Worm (Caenorhabditis elegans) whole organism, young adult: ENCODE data around the gene idpp-6.

ENCODE experiments used
- C06A6.2 ChIP-seq: fragments of 200-800 bp; sonication (Bioruptor generic); conservative IDR thresholded peaks from 2 replicates; pipeline ENCODE4 v1.3.6; 2022; ENCODE audit warnings: missing genetic modification characterization, missing compliant biosample characterization
- F10E7.11 ChIP-seq: sonication (generic microtip); optimal IDR thresholded peaks from 2 replicates; lab custom pipeline; 2017; ENCODE audit warnings: mild to moderate bottlenecking, missing genetic modification characterization, moderate library complexity, missing compliant biosample characterization
- F37B4.10 ChIP-seq: fragments of 200-800 bp; sonication (Bioruptor generic); IDR thresholded peaks from 2 replicates; pipeline ENCODE4 v1.3.6; 2022; ENCODE audit warnings: missing genetic modification characterization, missing compliant biosample characterization
- ZK185.1 ChIP-seq: sonication (generic microtip); optimal IDR thresholded peaks from 2 replicates; lab custom pipeline; 2016; ENCODE audit warnings: mild to moderate bottlenecking, missing genetic modification characterization, missing compliant biosample characterization; ENCODE audit not compliant: poor library complexity, severe bottlenecking
- egrh-3 ChIP-seq: fragments of 200-800 bp; sonication (Bioruptor generic); IDR thresholded peaks from 2 replicates; pipeline ENCODE4 v1.3.6; 2022; ENCODE audit warnings: missing genetic modification reagents, missing genetic modification characterization, missing compliant biosample characterization
- ekl-4 ChIP-seq: fragments of 200-800 bp; sonication (Bioruptor generic); IDR thresholded peaks from 2 replicates; pipeline ENCODE4 v1.3.6; 2022; ENCODE audit warnings: missing genetic modification reagents, missing genetic modification characterization, missing compliant biosample characterization
- him-1 ChIP-seq: sonication (generic microtip); optimal IDR thresholded peaks from 2 replicates; lab custom pipeline; 2016; ENCODE audit warnings: missing genotype, missing genetic modification reagents, missing genetic modification characterization, missing compliant biosample characterization
- lin-35 ChIP-seq, 3 experiments: fragments of 150-350 bp in 2 of 3; sonication (generic microtip) in 1 of 3; optimal IDR thresholded peaks; 2 replicates each; lab custom pipeline; 2014 to 2018; ENCODE audit warnings: missing biosample characterization in 3 of 3, missing genetic modification characterization in 3 of 3, missing genetic modification reagents in 3 of 3
- lsy-27 ChIP-seq: sonication (generic microtip); optimal IDR thresholded peaks from 2 replicates; lab custom pipeline; 2017; ENCODE audit warnings: missing genetic modification characterization, mild to moderate bottlenecking, missing compliant biosample characterization, antibody characterized with exemption, missing genotype, borderline replicate concordance; ENCODE audit not compliant: insufficient read depth
- nhr-90 ChIP-seq: sonication (generic microtip); optimal IDR thresholded peaks from 2 replicates; lab custom pipeline; 2016; ENCODE audit warnings: missing genotype, mild to moderate bottlenecking, missing genetic modification characterization, missing compliant biosample characterization
- zim-3 ChIP-seq: sonication (generic microtip); optimal IDR thresholded peaks from 2 replicates; lab custom pipeline; 2017; ENCODE audit warnings: mild to moderate bottlenecking, missing genetic modification characterization, moderate library complexity, missing compliant biosample characterization
- ztf-18 ChIP-seq: sonication (generic microtip); optimal IDR thresholded peaks from 2 replicates; lab custom pipeline; 2016; ENCODE audit warnings: missing genotype, mild to moderate bottlenecking, missing genetic modification characterization, missing compliant biosample characterization

DNA sequence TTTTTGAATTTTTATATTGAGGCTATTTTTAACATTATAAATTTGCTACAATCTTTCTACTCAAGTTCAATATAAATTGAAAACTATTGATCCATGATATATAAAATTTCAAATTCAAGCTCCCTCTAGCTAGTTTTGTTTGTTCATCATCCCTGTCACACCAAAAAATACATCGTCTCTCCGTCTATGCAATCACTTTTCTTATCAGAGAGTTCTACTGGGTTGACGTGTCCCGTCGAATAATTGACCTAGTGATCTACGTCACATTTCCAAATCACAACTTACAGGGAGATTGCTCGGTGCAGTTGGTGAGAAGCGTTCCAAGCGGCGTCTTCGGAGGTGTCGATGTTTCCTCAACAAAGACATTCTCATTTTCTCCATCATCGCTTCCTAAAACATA is 21.7 kb upstream of the idpp-6 start:
- TF ChIP-seq F37B4.10 (GFP tag; lab: Robert Waterston, UW) = no peak
- no peak for TF ChIP-seq C06A6.2 (GFP tag; lab: Robert Waterston, UW)
- TF ChIP-seq him-1 (tag; lab: Kevin White, UChicago) = no peak
- TF ChIP-seq egrh-3 (GFP tag; lab: Robert Waterston, UW) = no peak
- TF ChIP-seq F10E7.11 = no peak
- no peak for TF ChIP-seq ztf-18 (tag; lab: Kevin White, UChicago)
- no peak for TF ChIP-seq lin-35 (GFP tag; optimal IDR thresholded peaks at IDR 0.05; lab: Kevin White, UChicago)
- no peak for TF ChIP-seq ekl-4 (GFP tag; lab: Robert Waterston, UW)
- no peak for TF ChIP-seq nhr-90 (tag; lab: Kevin White, UChicago)
- no peak for TF ChIP-seq ZK185.1
- TF ChIP-seq lsy-27 (tag; lab: Kevin White, UChicago) = no peak
- no peak for TF ChIP-seq zim-3
